Worm (Caenorhabditis elegans) whole organism, L1 larva: ENCODE results near the gene T07E3.2.
A peak's percentile ranks its signal among the peaks of the same experiment; 100 is the strongest.

Experiments
- C04F5.9 ChIP-seq: sonication (generic microtip); optimal IDR thresholded peaks from 2 replicates; lab custom pipeline; 2016; ENCODE audit warnings: missing genetic modification characterization, missing compliant biosample characterization
- C16A3.4 ChIP-seq: fragments of 150-350 bp; optimal IDR thresholded peaks from 2 replicates; lab custom pipeline; 2014; ENCODE audit warnings: missing biosample characterization, missing genetic modification characterization
- C34B4.2 ChIP-seq: sonication (generic microtip); optimal IDR thresholded peaks from 2 replicates; lab custom pipeline; 2017; ENCODE audit warnings: mild to moderate bottlenecking, missing genetic modification characterization, missing compliant biosample characterization
- Y116A8C.19 ChIP-seq: sonication (generic microtip); optimal IDR thresholded peaks from 2 replicates; lab custom pipeline; 2016; ENCODE audit warnings: missing compliant biosample characterization, missing genetic modification characterization, borderline replicate concordance
- ama-1 ChIP-seq: fragments of 150-350 bp; optimal IDR thresholded peaks from 2 replicates; lab custom pipeline; 2014
- ceh-82 ChIP-seq, 3 experiments: fragments of 150-350 bp in 1 of 3; sonication (generic microtip) in 2 of 3; optimal IDR thresholded peaks; 2 replicates each; lab custom pipeline; 2014 to 2017; ENCODE audit warnings: missing biosample characterization in 3 of 3, missing genetic modification characterization in 3 of 3
- ceh-88 ChIP-seq: fragments of 200-800 bp; sonication (Bioruptor generic); IDR thresholded peaks from 2 replicates; pipeline ENCODE4 v1.3.6; 2022; ENCODE audit warnings: missing genetic modification characterization, missing compliant biosample characterization
- dpl-1 ChIP-seq, 3 experiments: fragments of 150-350 bp in 2 of 3; sonication (generic microtip) in 1 of 3; optimal IDR thresholded peaks; 2 replicates each; lab custom pipeline; 2014 to 2017; ENCODE audit warnings: missing biosample characterization in 3 of 3, missing genetic modification characterization in 3 of 3, missing genetic modification reagents in 3 of 3
- efl-1 ChIP-seq, 4 experiments: fragments of 150-350 bp; optimal IDR thresholded peaks in 3 of 4; peaks in 1 of 4; 1 replicate in 1 of 4; 2 replicates in 3 of 4; lab custom pipeline; 2014; ENCODE audit warnings: missing biosample characterization in 2 of 4, missing genetic modification characterization in 2 of 4, missing genetic modification reagents in 2 of 4
- elt-3 ChIP-seq, 6 experiments: fragments of 150-350 bp in 1 of 6; sonication (generic microtip); optimal IDR thresholded peaks; 2 replicates each; lab custom pipeline; 2017 to 2018; ENCODE audit warnings: missing biosample characterization in 6 of 6, missing genetic modification characterization in 6 of 6, inconsistent platforms in 1 of 6
- fkh-4 ChIP-seq: sonication (generic microtip); optimal IDR thresholded peaks from 2 replicates; lab custom pipeline; 2016; ENCODE audit warnings: missing compliant biosample characterization, missing genetic modification characterization, borderline replicate concordance
- fkh-8 ChIP-seq: sonication (generic microtip); optimal IDR thresholded peaks from 2 replicates; lab custom pipeline; 2016; ENCODE audit warnings: mild to moderate bottlenecking, missing genetic modification characterization, missing compliant biosample characterization
- fos-1 ChIP-seq: fragments of 150-350 bp; optimal IDR thresholded peaks from 2 replicates; lab custom pipeline; 2014; ENCODE audit warnings: missing biosample characterization, missing genetic modification characterization
- hlh-17 ChIP-seq: fragments of 200-800 bp; sonication (Bioruptor generic); optimal IDR thresholded peaks from 2 replicates; lab custom pipeline; 2018; ENCODE audit warnings: missing genetic modification characterization, mild to moderate bottlenecking, missing compliant biosample characterization, moderate library complexity, borderline replicate concordance
- hlh-4 ChIP-seq: sonication (generic microtip); optimal IDR thresholded peaks from 2 replicates; lab custom pipeline; 2016; ENCODE audit warnings: mild to moderate bottlenecking, missing genetic modification characterization, missing compliant biosample characterization
- hpl-2 ChIP-seq: fragments of 150-350 bp; optimal IDR thresholded peaks from 2 replicates; lab custom pipeline; 2014; ENCODE audit warnings: missing biosample characterization, missing genetic modification reagents, missing genetic modification characterization
- isw-1 ChIP-seq: fragments of 200-800 bp; sonication (Bioruptor generic); IDR thresholded peaks from 2 replicates; pipeline ENCODE4 v1.3.6; 2022; ENCODE audit warnings: missing genetic modification characterization, missing compliant biosample characterization
- jun-1 ChIP-seq: fragments of 150-350 bp; optimal IDR thresholded peaks from 2 replicates; lab custom pipeline; 2014; ENCODE audit warnings: missing biosample characterization, missing genetic modification reagents, missing genetic modification characterization
- lin-14 ChIP-seq: fragments of 200-800 bp; sonication (Bioruptor generic); optimal IDR thresholded peaks from 2 replicates; lab custom pipeline; 2018; ENCODE audit warnings: mild to moderate bottlenecking, missing genetic modification characterization, moderate library complexity, missing compliant biosample characterization
- lin-15B ChIP-seq: fragments of 150-350 bp; sonication (generic microtip); optimal IDR thresholded peaks from 3 replicates; lab custom pipeline; 2014; ENCODE audit warnings: missing biosample characterization, missing genetic modification characterization
- lin-35 ChIP-seq, 2 experiments: fragments of 150-350 bp; optimal IDR thresholded peaks; 2 replicates each; lab custom pipeline; 2014; ENCODE audit warnings: missing biosample characterization in 2 of 2, missing genetic modification characterization in 2 of 2, missing genetic modification reagents in 2 of 2
- lir-3 ChIP-seq: sonication (generic microtip); optimal IDR thresholded peaks from 2 replicates; lab custom pipeline; 2016; ENCODE audit warnings: mild to moderate bottlenecking, missing genetic modification characterization, moderate library complexity, missing compliant biosample characterization; ENCODE audit not compliant: poor library complexity
- mdl-1 ChIP-seq, 2 experiments: fragments of 150-350 bp; optimal IDR thresholded peaks; 2 replicates each; lab custom pipeline; 2014 to 2017; ENCODE audit warnings: missing biosample characterization in 2 of 2, missing genetic modification characterization in 2 of 2, inconsistent platforms in 1 of 2
- mep-1 ChIP-seq: fragments of 150-350 bp; optimal IDR thresholded peaks from 2 replicates; lab custom pipeline; 2014; ENCODE audit warnings: missing biosample characterization, missing genetic modification characterization
- nhr-12 ChIP-seq: sonication (generic microtip); optimal IDR thresholded peaks from 2 replicates; lab custom pipeline; 2017; ENCODE audit warnings: missing biosample characterization, missing genetic modification characterization
- nhr-20 ChIP-seq: sonication (generic microtip); optimal IDR thresholded peaks from 2 replicates; lab custom pipeline; 2016; ENCODE audit warnings: mild to moderate bottlenecking, missing genetic modification characterization, missing compliant biosample characterization
- nhr-237 ChIP-seq: fragments of 150-350 bp; optimal IDR thresholded peaks from 2 replicates; lab custom pipeline; 2014; ENCODE audit warnings: missing biosample characterization, missing genetic modification characterization
- nhr-47 ChIP-seq: sonication (generic microtip); optimal IDR thresholded peaks from 2 replicates; lab custom pipeline; 2016; ENCODE audit warnings: mild to moderate bottlenecking, missing genetic modification characterization, moderate library complexity, missing compliant biosample characterization
- nhr-71 ChIP-seq: sonication (generic microtip); optimal IDR thresholded peaks from 2 replicates; lab custom pipeline; 2016; ENCODE audit warnings: mild to moderate bottlenecking, missing genetic modification characterization, moderate library complexity, missing compliant biosample characterization
- nhr-84 ChIP-seq: sonication (generic microtip); optimal IDR thresholded peaks from 2 replicates; lab custom pipeline; 2017; ENCODE audit warnings: missing biosample characterization, missing genetic modification characterization
- nhr-85 ChIP-seq: sonication (generic microtip); peaks from one replicate; lab custom pipeline; 2016; ENCODE audit warnings: missing genetic modification characterization, inconsistent platforms, missing compliant biosample characterization
- nhr-90 ChIP-seq: sonication (generic microtip); optimal IDR thresholded peaks from 2 replicates; lab custom pipeline; 2016; ENCODE audit warnings: mild to moderate bottlenecking, missing genetic modification characterization, missing compliant biosample characterization; ENCODE audit not compliant: poor library complexity
- pag-3 ChIP-seq: sonication (generic microtip); optimal IDR thresholded peaks from 2 replicates; lab custom pipeline; 2017; ENCODE audit warnings: missing genetic modification characterization, mild to moderate bottlenecking, missing compliant biosample characterization, antibody characterized with exemption, borderline replicate concordance; ENCODE audit not compliant: insufficient read depth
- pax-3 ChIP-seq: fragments of 200-800 bp; sonication (Bioruptor generic); optimal IDR thresholded peaks from 2 replicates; lab custom pipeline; 2018; ENCODE audit warnings: mild to moderate bottlenecking, missing genetic modification characterization, moderate library complexity, missing compliant biosample characterization
- pqm-1 ChIP-seq: sonication (generic microtip); optimal IDR thresholded peaks from 3 replicates; lab custom pipeline; 2017; ENCODE audit warnings: missing biosample characterization, missing genetic modification characterization
- rnt-1 ChIP-seq: sonication (generic microtip); optimal IDR thresholded peaks from 2 replicates; lab custom pipeline; 2016; ENCODE audit warnings: mild to moderate bottlenecking, missing genetic modification characterization, moderate library complexity, missing compliant biosample characterization
- snpc-4 ChIP-seq: fragments of 150-350 bp; optimal IDR thresholded peaks from 2 replicates; lab custom pipeline; 2014; ENCODE audit warnings: missing biosample characterization, missing genetic modification characterization
- sox-4 ChIP-seq: sonication (generic microtip); optimal IDR thresholded peaks from 2 replicates; lab custom pipeline; 2016; ENCODE audit warnings: missing genetic modification characterization, missing compliant biosample characterization
- tbx-2 ChIP-seq: sonication (generic microtip); optimal IDR thresholded peaks from 2 replicates; lab custom pipeline; 2016; ENCODE audit warnings: missing genetic modification characterization, missing compliant biosample characterization
- tlp-1 ChIP-seq: fragments of 150-350 bp; optimal IDR thresholded peaks from 2 replicates; lab custom pipeline; 2014; ENCODE audit warnings: missing biosample characterization, missing genetic modification characterization
- unc-130 ChIP-seq: fragments of 150-350 bp; optimal IDR thresholded peaks from 2 replicates; lab custom pipeline; 2017; ENCODE audit warnings: missing biosample characterization, missing genetic modification characterization, inconsistent platforms
- unc-30 ChIP-seq: sonication (generic microtip); optimal IDR thresholded peaks from 2 replicates; lab custom pipeline; 2017; ENCODE audit warnings: missing biosample characterization, missing genetic modification characterization
- unc-86 ChIP-seq: sonication (generic microtip); optimal IDR thresholded peaks from 2 replicates; lab custom pipeline; 2016; ENCODE audit warnings: missing genetic modification characterization, missing compliant biosample characterization
- vab-15 ChIP-seq: sonication (generic microtip); optimal IDR thresholded peaks from 2 replicates; lab custom pipeline; 2017; ENCODE audit warnings: missing genotype, mild to moderate bottlenecking, missing genetic modification characterization, missing compliant biosample characterization
- zip-4 ChIP-seq: fragments of 200-800 bp; sonication (Bioruptor generic); optimal IDR thresholded peaks from 2 replicates; lab custom pipeline; 2018; ENCODE audit warnings: mild to moderate bottlenecking, missing genetic modification characterization, moderate library complexity, missing compliant biosample characterization

Gene T07E3.2

DNA sequence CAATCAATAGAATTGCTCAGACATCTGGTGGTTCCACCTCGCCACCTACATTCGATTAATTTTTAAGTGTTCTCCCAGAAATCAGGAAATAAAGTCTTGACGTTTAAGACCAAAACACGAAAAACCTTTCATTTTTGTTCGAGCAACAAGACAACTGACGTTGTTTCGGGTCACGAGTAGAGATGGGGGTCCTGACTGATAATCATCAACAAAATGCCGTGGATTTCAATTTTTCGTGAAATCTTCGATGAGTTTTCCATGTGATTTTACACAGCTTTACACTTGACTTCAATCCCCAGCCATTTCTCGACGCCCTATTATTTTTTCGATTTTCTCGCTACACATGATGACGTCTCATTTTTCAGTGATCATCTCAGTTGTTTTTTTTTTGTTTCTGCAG, 35.4 kb upstream of the T07E3.2 start (continued):
- no peak for TF ChIP-seq nhr-12 (tag; lab: Kevin White, UChicago)
- no peak for TF ChIP-seq lin-15B (tag; lab: Kevin White, UChicago)
- TF ChIP-seq nhr-47 (tag; lab: Kevin White, UChicago): peak; percentile 9
- TF ChIP-seq nhr-237: no peak
- TF ChIP-seq nhr-71 (tag; lab: Kevin White, UChicago): peak; percentile 95
- peak; percentile 66 for TF ChIP-seq lin-14 (GFP tag; lab: Kevin White, UChicago)
- TF ChIP-seq nhr-85 (tag; lab: Kevin White, UChicago): no peak
- no peak for TF ChIP-seq hlh-17
- no peak for TF ChIP-seq isw-1
- no peak for TF ChIP-seq fos-1 (tag; lab: Kevin White, UChicago)
- no peak for TF ChIP-seq nhr-90 (tag; lab: Kevin White, UChicago)
- no peak for TF ChIP-seq elt-3 (tag; optimal IDR thresholded peaks at IDR 0.05; lab: Kevin White, UChicago)
- no peak for TF ChIP-seq C04F5.9 (tag; lab: Kevin White, UChicago)
- TF ChIP-seq unc-86 (tag; lab: Kevin White, UChicago): no peak

DNA sequence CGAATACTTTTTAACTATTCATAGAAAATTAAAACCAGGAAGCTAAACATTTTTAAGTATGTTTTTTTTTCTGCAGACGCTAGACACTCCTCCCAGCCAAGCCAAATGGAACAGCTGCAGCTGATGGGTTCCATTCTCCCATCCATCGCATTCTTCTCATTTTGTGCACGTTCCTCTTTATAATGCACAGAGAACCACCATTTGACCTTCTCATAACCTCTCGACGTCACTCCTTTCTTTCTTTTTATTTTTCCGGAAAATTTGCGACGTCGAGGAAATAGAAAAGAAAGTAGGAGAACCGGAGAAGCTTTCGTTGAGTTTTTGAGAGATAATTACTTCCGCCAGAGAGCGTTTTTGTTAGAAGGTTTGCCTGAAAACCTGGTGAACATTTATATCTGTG, 34.8 kb upstream of the T07E3.2 start:
- TF ChIP-seq tbx-2: peak; percentile 2
- no peak for TF ChIP-seq C34B4.2 (tag; lab: Kevin White, UChicago)
- TF ChIP-seq isw-1: no peak
- TF ChIP-seq hlh-4 (tag; lab: Kevin White, UChicago): no peak
- no peak for TF ChIP-seq pqm-1
- no peak for TF ChIP-seq mdl-1 (tag; optimal IDR thresholded peaks at IDR 0.05; lab: Kevin White, UChicago)
- TF ChIP-seq efl-1 (optimal IDR thresholded peaks at IDR 0.05; lab: Kevin White, UChicago): no peak
- TF ChIP-seq efl-1 (GFP tag; optimal IDR thresholded peaks at IDR 0.05 in 1 of 2; lab: Kevin White, UChicago): no peak
- TF ChIP-seq snpc-4 (tag; lab: Kevin White, UChicago): no peak
- TF ChIP-seq rnt-1: peak; percentile 12
- TF ChIP-seq lir-3 (tag; lab: Kevin White, UChicago): no peak
- no peak for TF ChIP-seq sox-4 (tag; lab: Kevin White, UChicago)
- no peak for TF ChIP-seq nhr-237
- TF ChIP-seq lin-14 (GFP tag; lab: Kevin White, UChicago): peak; percentile 49
- TF ChIP-seq hpl-2 (GFP tag; lab: Kevin White, UChicago): no peak
- TF ChIP-seq fos-1 (tag; lab: Kevin White, UChicago): no peak
- no peak for TF ChIP-seq vab-15 (tag; lab: Kevin White, UChicago)
- no peak for TF ChIP-seq lin-35 (GFP tag; optimal IDR thresholded peaks at IDR 0.05; lab: Kevin White, UChicago)
- no peak for TF ChIP-seq nhr-71 (tag; lab: Kevin White, UChicago)
- TF ChIP-seq mep-1: no peak
- peak in 1 of 3 experiments; percentile 24 for TF ChIP-seq ceh-82 (tag; optimal IDR thresholded peaks at IDR 0.05; lab: Kevin White, UChicago)

DNA sequence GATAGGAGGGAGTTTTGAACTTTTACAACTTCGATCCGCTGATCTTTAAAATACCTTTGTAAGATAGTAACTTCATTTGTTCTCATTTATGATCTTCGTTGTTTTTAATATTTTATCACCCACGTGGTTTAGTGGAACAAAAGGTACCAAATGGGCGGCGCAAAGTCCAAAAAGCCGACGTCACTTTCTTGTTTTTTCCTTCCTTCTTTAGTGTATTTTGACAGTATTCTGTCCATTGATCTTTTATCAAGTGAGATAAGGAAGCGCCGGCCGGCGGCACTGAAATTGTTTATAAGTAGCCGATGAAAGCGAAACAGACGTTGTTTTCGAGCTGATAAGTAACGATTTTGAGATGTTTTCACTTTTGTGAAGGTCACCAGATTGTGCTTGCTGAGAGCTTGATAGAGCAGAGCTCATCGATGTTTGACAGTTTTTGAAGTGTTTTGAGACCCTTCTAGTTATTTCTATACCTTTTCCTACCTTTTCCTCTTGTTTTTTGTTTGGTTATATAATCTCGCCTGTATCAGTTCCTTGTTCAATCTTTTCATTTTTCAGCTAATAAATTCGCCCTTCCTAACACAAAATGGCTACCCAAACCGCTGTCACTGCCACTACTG, 33.9 kb upstream of the T07E3.2 start, which contains the start of gene K04C2.3:
Gene K04C2.3, plus strand, starts transcription at position 556 of the 617 bp plus-strand sequence.
- TF ChIP-seq snpc-4 (tag; lab: Kevin White, UChicago) (no peak), tbx-2 (peak; percentile 6), dpl-1 (GFP tag; optimal IDR thresholded peaks at IDR 0.05; lab: Kevin White, UChicago) (no peak), pqm-1 (no peak), tlp-1 (tag; lab: Kevin White, UChicago) (no peak), fkh-4 (no peak), ceh-88 (GFP tag; lab: Robert Waterston, UW) (peak; percentile 28; the same call in 1 of the 2 replicates), C34B4.2 (tag; lab: Kevin White, UChicago) (no peak), unc-86 (tag; lab: Kevin White, UChicago) (no peak), nhr-20 (tag; lab: Kevin White, UChicago) (peak; percentile 6), C16A3.4 (tag; lab: Kevin White, UChicago) (no peak), hpl-2 (GFP tag; lab: Kevin White, UChicago) (no peak), hlh-4 (tag; lab: Kevin White, UChicago) (no peak), zip-4 (no peak), ama-1 (lab: Kevin White, UChicago) (no peak), unc-30 (tag; lab: Kevin White, UChicago) (no peak), unc-130 (tag; lab: Kevin White, UChicago) (no peak), fkh-8 (tag; lab: Kevin White, UChicago) (no peak), nhr-47 (tag; lab: Kevin White, UChicago) (no peak), nhr-237 (no peak), efl-1 (optimal IDR thresholded peaks at IDR 0.05; lab: Kevin White, UChicago) (no peak), efl-1 (GFP tag; optimal IDR thresholded peaks at IDR 0.05 in 1 of 2; lab: Kevin White, UChicago) (peak in 1 of 2 experiments; percentile 71), nhr-12 (tag; lab: Kevin White, UChicago) (no peak), jun-1 (tag; lab: Kevin White, UChicago) (no peak), pag-3 (tag; lab: Kevin White, UChicago) (no peak), Y116A8C.19 (tag; lab: Kevin White, UChicago) (no peak), elt-3 (tag; optimal IDR thresholded peaks at IDR 0.05; lab: Kevin White, UChicago) (peak in 2 of 6 experiments; percentile 10), nhr-84 (tag; lab: Kevin White, UChicago) (no peak), pax-3 (tag; lab: Kevin White, UChicago) (no peak)
